Fruit fly (Drosophila melanogaster) whole organism, embryonic: ENCODE results near the gene Glg1.
"Not testable (repeated sequence)": the region's sequence is repeated elsewhere in the genome, so short reads cannot be mapped to it uniquely, and the experiment has no call there.

Experiments
- CG10543 ChIP-seq: fragments of 200-800 bp; sonication (Bioruptor generic); optimal IDR thresholded peaks from 3 replicates; lab custom pipeline; 2017; ENCODE audit warnings: missing biosample characterization, mild to moderate bottlenecking, missing genetic modification characterization, moderate library complexity
- CG12769 ChIP-seq: fragments of 200-800 bp; sonication (Bioruptor generic); optimal IDR thresholded peaks from 2 replicates; lab custom pipeline; 2019; ENCODE audit warnings: missing biosample characterization, mild to moderate bottlenecking, missing genetic modification characterization, moderate library complexity
- CG13894 ChIP-seq: fragments of 200-800 bp; sonication (Bioruptor generic); optimal IDR thresholded peaks from 3 replicates; lab custom pipeline; 2018; ENCODE audit warnings: missing biosample characterization, mild to moderate bottlenecking, missing genetic modification characterization, moderate library complexity
- CG15269 ChIP-seq: fragments of 200-800 bp; sonication (Bioruptor generic); optimal IDR thresholded peaks from 2 replicates; lab custom pipeline; 2018; ENCODE audit warnings: missing biosample characterization, mild to moderate bottlenecking, missing genetic modification characterization, moderate library complexity
- CG15696 ChIP-seq: fragments of 200-800 bp; sonication (Bioruptor generic); optimal IDR thresholded peaks from 2 replicates; lab custom pipeline; 2019; ENCODE audit warnings: missing biosample characterization, mild to moderate bottlenecking, missing genetic modification characterization, moderate library complexity
- CG1602 ChIP-seq: fragments of 200-800 bp; sonication (Bioruptor generic); optimal IDR thresholded peaks from 3 replicates; lab custom pipeline; 2016; ENCODE audit warnings: missing biosample characterization, missing genetic modification characterization
- CG4730 ChIP-seq: fragments of 200-800 bp; sonication (Bioruptor generic); IDR thresholded peaks from 2 replicates; pipeline ENCODE4 v1.3.6; 2022; ENCODE audit warnings: missing biosample characterization, missing genetic modification characterization
- CG6689 ChIP-seq: fragments of 200-800 bp; sonication (Bioruptor generic); IDR thresholded peaks from 2 replicates; pipeline ENCODE4 v1.3.6; 2022; ENCODE audit warnings: missing biosample characterization, missing genetic modification characterization
- CG8290 ChIP-seq, 3 experiments: fragments of 200-800 bp; sonication (Bioruptor generic); optimal IDR thresholded peaks; 2 replicates each; lab custom pipeline; 2016 to 2019; ENCODE audit warnings: missing biosample characterization in 3 of 3, missing genetic modification characterization in 3 of 3, mild to moderate bottlenecking in 2 of 3, moderate library complexity in 1 of 3
- CG9932 ChIP-seq: fragments of 200-800 bp; sonication (Bioruptor generic); IDR thresholded peaks from 2 replicates; pipeline ENCODE4 v1.3.6; 2022; ENCODE audit warnings: missing biosample characterization, missing genetic modification characterization
- D19A ChIP-seq: fragments of 200-800 bp; optimal IDR thresholded peaks from 3 replicates; lab custom pipeline; 2019; ENCODE audit warnings: missing biosample characterization, mild to moderate bottlenecking, missing genetic modification characterization, moderate library complexity
- Dfd ChIP-seq, 2 experiments: fragments of >200 bp; optimal IDR thresholded peaks; 2 replicates each; lab custom pipeline; 2017; ENCODE audit warnings: missing biosample characterization in 2 of 2, missing genetic modification characterization in 2 of 2
- Gug ChIP-seq: fragments of 200-800 bp; sonication (Bioruptor generic); IDR thresholded peaks from 4 replicates; pipeline ENCODE4 v1.3.6; 2022; ENCODE audit warnings: missing biosample characterization, missing genetic modification characterization
- HLHmδ ChIP-seq: fragments of 200-800 bp; sonication (Bioruptor generic); optimal IDR thresholded peaks from 2 replicates; lab custom pipeline; 2018; ENCODE audit warnings: missing biosample characterization, mild to moderate bottlenecking, missing genetic modification characterization, moderate library complexity
- Hmr ChIP-seq: fragments of 200-800 bp; sonication (Bioruptor generic); optimal IDR thresholded peaks from 3 replicates; lab custom pipeline; 2017; ENCODE audit warnings: mild to moderate bottlenecking, missing biosample characterization, missing genetic modification reagents, missing genetic modification characterization
- Hsf ChIP-seq: fragments of 200-800 bp; sonication (Bioruptor generic); optimal IDR thresholded peaks from 3 replicates; lab custom pipeline; 2016; ENCODE audit warnings: missing biosample characterization, missing genetic modification characterization
- Jarid2 ChIP-seq: fragments of 200-800 bp; sonication (Bioruptor generic); optimal IDR thresholded peaks from 3 replicates; lab custom pipeline; 2017; ENCODE audit warnings: mild to moderate bottlenecking, missing biosample characterization, missing genetic modification reagents, missing genetic modification characterization
- MBD-R2 ChIP-seq: fragments of 200-800 bp; sonication (Bioruptor generic); IDR thresholded peaks from 2 replicates; pipeline ENCODE4 v1.3.6; 2022; ENCODE audit warnings: missing biosample characterization, missing genetic modification characterization
- Med ChIP-seq: fragments of 200-800 bp; sonication (Bioruptor generic); peaks from one replicate; lab custom pipeline; 2016; ENCODE audit warnings: missing biosample characterization, missing genetic modification characterization, mild to moderate bottlenecking, inconsistent platforms, moderate library complexity
- Pdp1 ChIP-seq, 2 experiments: fragments of 200-800 bp; sonication (Bioruptor generic); optimal IDR thresholded peaks; 3 replicates each; lab custom pipeline; 2016; ENCODE audit warnings: missing biosample characterization in 2 of 2, missing genetic modification characterization in 2 of 2, mild to moderate bottlenecking in 1 of 2, moderate library complexity in 1 of 2
- Side ChIP-seq: fragments of 200-800 bp; sonication (Bioruptor generic); optimal IDR thresholded peaks from 2 replicates; lab custom pipeline; 2016; ENCODE audit warnings: missing biosample characterization, missing genetic modification characterization
- Sin3A ChIP-seq: fragments of >200 bp; optimal IDR thresholded peaks from 2 replicates; lab custom pipeline; 2018
- Six4 ChIP-seq: fragments of 200-800 bp; sonication (Bioruptor generic); optimal IDR thresholded peaks from 2 replicates; lab custom pipeline; 2016; ENCODE audit warnings: missing biosample characterization, missing genetic modification characterization
- Trl ChIP-seq, 3 experiments: fragments of >200 bp in 2 of 3; fragments of 200-800 bp in 1 of 3; sonication (Bioruptor generic) in 1 of 3; optimal IDR thresholded peaks; 2 replicates in 1 of 3; 3 replicates in 2 of 3; lab custom pipeline; 2016 to 2017; ENCODE audit warnings: missing biosample characterization in 1 of 3, missing genetic modification characterization in 1 of 3
- cato ChIP-seq: fragments of 200-800 bp; sonication (Bioruptor generic); optimal IDR thresholded peaks from 2 replicates; lab custom pipeline; 2016; ENCODE audit warnings: missing biosample characterization, missing genetic modification characterization, borderline replicate concordance
- cg ChIP-seq: fragments of 200-800 bp; sonication (Bioruptor generic); optimal IDR thresholded peaks from 3 replicates; lab custom pipeline; 2019; ENCODE audit warnings: missing biosample characterization, mild to moderate bottlenecking, missing genetic modification characterization, moderate library complexity
- chm ChIP-seq: fragments of 200-800 bp; sonication (Bioruptor generic); IDR thresholded peaks from 2 replicates; pipeline ENCODE4 v1.3.6; 2022; ENCODE audit warnings: missing biosample characterization, missing genetic modification characterization
- da ChIP-seq: fragments of 200-800 bp; sonication (Bioruptor generic); optimal IDR thresholded peaks from 2 replicates; lab custom pipeline; 2016; ENCODE audit warnings: missing biosample characterization, missing genetic modification characterization
- danr ChIP-seq: fragments of 200-800 bp; sonication (Bioruptor generic); IDR thresholded peaks from 2 replicates; pipeline ENCODE4 v1.3.6; 2022; ENCODE audit warnings: missing biosample characterization, missing genetic modification characterization
- exex ChIP-seq: fragments of 200-800 bp; sonication (Bioruptor generic); optimal IDR thresholded peaks from 4 replicates; lab custom pipeline; 2018; ENCODE audit warnings: missing biosample characterization, mild to moderate bottlenecking, missing genetic modification characterization, moderate library complexity
- gem ChIP-seq: fragments of 200-800 bp; sonication (Bioruptor generic); optimal IDR thresholded peaks from 2 replicates; lab custom pipeline; 2019; ENCODE audit warnings: missing biosample characterization, mild to moderate bottlenecking, missing genetic modification characterization, moderate library complexity
- gt ChIP-seq: fragments of 200-800 bp; sonication (Bioruptor generic); IDR thresholded peaks from 2 replicates; pipeline ENCODE4 v1.3.6; 2022; ENCODE audit warnings: missing biosample characterization, missing genetic modification characterization
- hkb ChIP-seq, 2 experiments: fragments of 200-800 bp in 1 of 2; fragments of >200 bp in 1 of 2; sonication (Bioruptor generic) in 1 of 2; IDR thresholded peaks in 1 of 2; optimal IDR thresholded peaks in 1 of 2; 2 replicates each; pipeline versions ENCODE4 v1.3.6 to Lab custom; 2017 to 2022; ENCODE audit warnings: missing biosample characterization in 1 of 2, missing genetic modification characterization in 1 of 2
- insv ChIP-seq, 2 experiments: fragments of 200-800 bp; sonication (Bioruptor generic); optimal IDR thresholded peaks; 3 replicates each; lab custom pipeline; 2016 to 2018; ENCODE audit warnings: missing biosample characterization in 2 of 2, missing genetic modification characterization in 2 of 2
- kah ChIP-seq: fragments of 200-800 bp; sonication (Bioruptor generic); optimal IDR thresholded peaks from 2 replicates; lab custom pipeline; 2018; ENCODE audit warnings: missing biosample characterization, mild to moderate bottlenecking, missing genetic modification characterization
- ken ChIP-seq: fragments of 200-800 bp; sonication (Bioruptor generic); IDR thresholded peaks from 3 replicates; pipeline ENCODE4 v1.3.6; 2022; ENCODE audit warnings: missing biosample characterization, missing genetic modification characterization
- p53 ChIP-seq: fragments of 200-800 bp; sonication (Bioruptor generic); optimal IDR thresholded peaks from 2 replicates; lab custom pipeline; 2016; ENCODE audit warnings: missing biosample characterization, missing genetic modification characterization
- pita ChIP-seq: fragments of 200-800 bp; sonication (Bioruptor generic); optimal IDR thresholded peaks from 2 replicates; lab custom pipeline; 2017; ENCODE audit warnings: missing biosample characterization, mild to moderate bottlenecking, missing genetic modification characterization
- pzg ChIP-seq: fragments of 200-800 bp; sonication (Bioruptor generic); optimal IDR thresholded peaks from 3 replicates; lab custom pipeline; 2018; ENCODE audit warnings: missing biosample characterization, mild to moderate bottlenecking, missing genetic modification characterization, moderate library complexity
- row ChIP-seq: fragments of 200-800 bp; sonication (Bioruptor generic); IDR thresholded peaks from 3 replicates; pipeline ENCODE4 v1.3.6; 2022; ENCODE audit warnings: missing biosample characterization, missing genetic modification characterization
- sd ChIP-seq: fragments of 200-800 bp; sonication (Bioruptor generic); optimal IDR thresholded peaks from 3 replicates; lab custom pipeline; 2018; ENCODE audit warnings: missing biosample characterization, mild to moderate bottlenecking, missing genetic modification characterization, moderate library complexity
- slbo ChIP-seq: fragments of 200-800 bp; sonication (Bioruptor generic); IDR thresholded peaks from 2 replicates; pipeline ENCODE4 v1.3.6; 2022; ENCODE audit warnings: missing biosample characterization, missing genetic modification characterization
- sob ChIP-seq: fragments of 200-800 bp; sonication (Bioruptor generic); IDR thresholded peaks from 2 replicates; pipeline ENCODE4 v1.3.6; 2022; ENCODE audit warnings: missing biosample characterization, missing genetic modification characterization
- sug ChIP-seq: fragments of 200-800 bp; optimal IDR thresholded peaks from 2 replicates; lab custom pipeline; 2019; ENCODE audit warnings: missing biosample characterization, mild to moderate bottlenecking, missing genetic modification characterization, moderate library complexity
- ttk ChIP-seq: fragments of 200-800 bp; sonication (Bioruptor generic); IDR thresholded peaks from 2 replicates; pipeline ENCODE4 v2.1.2; 2022; ENCODE audit warnings: missing biosample characterization, missing genetic modification characterization

Glg1 gene

dm6 chr3L:21498450-21499027 lies 8.8 kb downstream of the Glg1 start:
- not testable (repeated sequence) for TF ChIP-seq CG8290, Trl (GFP tag; optimal IDR thresholded peaks at IDR 0.05; lab: Kevin White, UChicago)
- peak in 1 of 2 experiments; percentile 8 for TF ChIP-seq CG8290 (tag; optimal IDR thresholded peaks at IDR 0.05; lab: Kevin White, UChicago)
- peak; percentile 46 for TF ChIP-seq slbo (GFP tag; lab: Robert Waterston, UW)
- TF ChIP-seq CG13894 (tag; lab: Kevin White, UChicago), result peak; percentile 4
- 0 out of 2 replicates have a peak, but pooled peaks have one; percentile 6 for TF ChIP-seq CG6689 (GFP tag; lab: Robert Waterston, UW)
- TF ChIP-seq Dfd (GFP tag; optimal IDR thresholded peaks at IDR 0.05; lab: Kevin White, UChicago), result peak in 1 of 2 experiments; percentile 69
- TF ChIP-seq CG10543 (GFP tag; lab: Kevin White, UChicago), result peak; percentile 14
- peak; percentile 71 for TF ChIP-seq cg
- TF ChIP-seq Pdp1 (GFP tag; optimal IDR thresholded peaks at IDR 0.05; lab: Kevin White, UChicago), result peak in 1 of 2 experiments; percentile 40
- peak; percentile 56 for TF ChIP-seq Med (GFP tag; lab: Kevin White, UChicago)
- TF ChIP-seq sd, result peak; percentile 51
- 0 out of 2 replicates have a peak, but pooled peaks have one; percentile 33 for TF ChIP-seq chm (GFP tag; lab: Robert Waterston, UW)
- TF ChIP-seq CG9932 (GFP tag; lab: Robert Waterston, UW), result peak; percentile 29; the same call in 1 of the 2 replicates
- peak; percentile 80 for TF ChIP-seq D19A (tag; lab: Kevin White, UChicago)
- TF ChIP-seq Trl (optimal IDR thresholded peaks at IDR 0.05; lab: Kevin White, UChicago), result peak in 1 of 2 experiments; percentile 33
- 0 out of 4 replicates have a peak, but pooled peaks have one; percentile 23 for TF ChIP-seq Gug (GFP tag; lab: Robert Waterston, UW)
- TF ChIP-seq CG12769 (tag; lab: Kevin White, UChicago), result peak; percentile 33
- TF ChIP-seq sug (tag; lab: Kevin White, UChicago), result peak; percentile 84
- TF ChIP-seq, all 482 proteins: peak for 17; not testable (repeated sequence) for 465

dm6 chr3L:21496865-21497634 lies 10.3 kb downstream of the Glg1 start, which contains the start of gene Hr78:
Gene Hr78 (minus strand): TSS chr3L:21497494.
- TF ChIP-seq Side (peak; percentile 8), cato (peak; percentile 17), Jarid2 (GFP tag; lab: Kevin White, UChicago) (peak; percentile 50), Hsf (peak; percentile 14), ttk (GFP tag; lab: Robert Waterston, UW) (no peak; the same call in 1 of the 2 replicates), CG4730 (GFP tag; lab: Robert Waterston, UW) (no peak), pita (GFP tag; lab: Kevin White, UChicago) (peak; percentile 4), Six4 (GFP tag; lab: Kevin White, UChicago) (peak; percentile 74), ken (no peak), Sin3A (lab: Kevin White, UChicago) (peak; percentile 60), exex (tag; lab: Kevin White, UChicago) (no peak), CG15269 (tag; lab: Kevin White, UChicago) (peak; percentile 90), kah (peak; percentile 97), Hmr (peak; percentile 90), Trl (optimal IDR thresholded peaks at IDR 0.05; lab: Kevin White, UChicago) (no peak), Trl (GFP tag; optimal IDR thresholded peaks at IDR 0.05; lab: Kevin White, UChicago) (no peak), gem (tag; lab: Kevin White, UChicago) (peak; percentile 92), row (GFP tag; lab: Robert Waterston, UW) (peak; percentile 61), pzg (peak; percentile 63), CG15696 (tag; lab: Kevin White, UChicago) (peak; percentile 62), CG1602 (GFP tag; lab: Kevin White, UChicago) (peak; percentile 56), MBD-R2 (GFP tag; lab: Robert Waterston, UW) (peak; percentile 43), da (no peak), gt (0 out of 2 replicates have a peak, but pooled peaks have one; percentile 28), HLHmδ (no peak), sob (GFP tag; lab: Robert Waterston, UW) (peak; percentile 55), hkb (optimal IDR thresholded peaks at IDR 0.05; lab: Kevin White, UChicago) (no peak), hkb (GFP tag; IDR thresholded peaks at IDR 0.05; lab: Robert Waterston, UW) (peak; percentile 88), danr (peak; percentile 41; the same call in 1 of the 2 replicates), p53 (no peak), insv (GFP tag; optimal IDR thresholded peaks at IDR 0.05; lab: Kevin White, UChicago) (peak; percentile 89 to 99)
